Fruit fly (Drosophila melanogaster) whole organism, adult: ENCODE measurements around the gene Ork1.

Source experiments
- CG14711 ChIP-seq: fragments of 200-800 bp; sonication (Bioruptor generic); optimal IDR thresholded peaks from 2 replicates; lab custom pipeline; 2018; ENCODE audit warnings: missing biosample characterization, mild to moderate bottlenecking, missing genetic modification characterization, moderate library complexity
- CG1620 ChIP-seq: fragments of 200-800 bp; sonication (Bioruptor generic); optimal IDR thresholded peaks from 2 replicates; lab custom pipeline; 2016; ENCODE audit warnings: missing biosample characterization, missing genetic modification characterization
- CG33017 ChIP-seq: fragments of 200-800 bp; sonication (Bioruptor generic); optimal IDR thresholded peaks from 2 replicates; lab custom pipeline; 2018; ENCODE audit warnings: missing biosample characterization, mild to moderate bottlenecking, missing genetic modification characterization, moderate library complexity
- CG7045 ChIP-seq: fragments of 200-800 bp; sonication (Bioruptor generic); optimal IDR thresholded peaks from 2 replicates; lab custom pipeline; 2017; ENCODE audit warnings: missing biosample characterization, mild to moderate bottlenecking, missing genetic modification characterization
- CG7101 ChIP-seq: fragments of 200-800 bp; sonication (Bioruptor generic); optimal IDR thresholded peaks from 2 replicates; lab custom pipeline; 2018; ENCODE audit warnings: missing biosample characterization, mild to moderate bottlenecking, missing genetic modification characterization, moderate library complexity
- Clk ChIP-seq: fragments of 200-800 bp; sonication (Bioruptor generic); optimal IDR thresholded peaks from 2 replicates; lab custom pipeline; 2017; ENCODE audit warnings: missing biosample characterization, missing genetic modification characterization
- Hr96 ChIP-seq: fragments of 200-800 bp; sonication (Bioruptor generic); optimal IDR thresholded peaks from 2 replicates; lab custom pipeline; 2016; ENCODE audit warnings: missing biosample characterization, missing genetic modification characterization
- Mnt ChIP-seq: fragments of 200-800 bp; sonication (Bioruptor generic); optimal IDR thresholded peaks from 2 replicates; lab custom pipeline; 2016; ENCODE audit warnings: missing biosample characterization, mild to moderate bottlenecking, missing genetic modification characterization
- bab1 ChIP-seq: fragments of 200-800 bp; sonication (Bioruptor generic); optimal IDR thresholded peaks from 3 replicates; lab custom pipeline; 2019; ENCODE audit warnings: missing biosample characterization, mild to moderate bottlenecking, missing genetic modification characterization, moderate library complexity
- cic ChIP-seq: fragments of 200-800 bp; sonication (Bioruptor generic); optimal IDR thresholded peaks from 2 replicates; lab custom pipeline; 2017; ENCODE audit warnings: missing biosample characterization, mild to moderate bottlenecking, missing genetic modification characterization, moderate library complexity
- cnc ChIP-seq, 2 experiments: fragments of >200 bp; optimal IDR thresholded peaks; 2 replicates each; lab custom pipeline; 2017
- kay ChIP-seq: fragments of 200-800 bp; sonication (Bioruptor generic); peaks from one replicate; lab custom pipeline; 2016; ENCODE audit warnings: missing biosample characterization, missing genetic modification characterization, borderline replicate concordance

- TF ChIP-seq Mnt = peak; percentile 76
- TF ChIP-seq cic = peak; percentile 76
- peak; percentile 31 for TF ChIP-seq CG33017
- TF ChIP-seq bab1 (GFP tag; lab: Kevin White, UChicago) = peak; percentile 87
- TF ChIP-seq CG1620 (GFP tag; lab: Kevin White, UChicago) = peak; percentile 6
- TF ChIP-seq Clk (GFP tag; lab: Kevin White, UChicago) = peak; percentile 68
- peak; percentile 29 for TF ChIP-seq CG14711 (tag; lab: Kevin White, UChicago)
- peak; percentile 74 for TF ChIP-seq kay (GFP tag; lab: Kevin White, UChicago)
- TF ChIP-seq Hr96 (GFP tag; lab: Kevin White, UChicago) = peak; percentile 73
- TF ChIP-seq cnc (optimal IDR thresholded peaks at IDR 0.05; lab: Kevin White, UChicago) = no peak
- peak; percentile 41 for TF ChIP-seq CG7101
- TF ChIP-seq CG7045 = no peak
Measured at dm6 chrX:10927110-10927509, 36.1 kb upstream of the Ork1 start, which contains the start of gene CG2145.
